Fruit fly (Drosophila melanogaster) whole organism, embryonic: Measurements from ENCODE around the gene Prp18.
A peak's percentile ranks its signal among the peaks of the same experiment; 100 is the strongest.

Experiments used
- Atf-2 ChIP-seq: fragments of 200-800 bp; sonication (Bioruptor generic); optimal IDR thresholded peaks from 2 replicates; lab custom pipeline; 2016; ENCODE audit warnings: missing biosample characterization, missing genetic modification characterization
- BEAF-32 ChIP-seq: fragments of 200-800 bp; sonication (Bioruptor generic); optimal IDR thresholded peaks from 3 replicates; lab custom pipeline; 2017; ENCODE audit warnings: missing biosample characterization, missing genetic modification characterization, mild to moderate bottlenecking, moderate library complexity, missing genetic modification reagents
- CG12391 ChIP-seq: fragments of 200-800 bp; sonication (Bioruptor generic); optimal IDR thresholded peaks from 3 replicates; lab custom pipeline; 2018; ENCODE audit warnings: missing biosample characterization, mild to moderate bottlenecking, missing genetic modification characterization, moderate library complexity
- CG14441 ChIP-seq: fragments of 200-800 bp; sonication (Bioruptor generic); IDR thresholded peaks from 2 replicates; pipeline ENCODE4 v1.3.6; 2022; ENCODE audit warnings: missing biosample characterization, missing genetic modification characterization
- CG14860 ChIP-seq: fragments of 200-800 bp; sonication (Bioruptor generic); IDR thresholded peaks from 3 replicates; pipeline ENCODE4 v1.3.6; 2022; ENCODE audit warnings: missing biosample characterization, missing genetic modification characterization; ENCODE audit not compliant: partially characterized antibody
- CG14965 ChIP-seq: fragments of 200-800 bp; sonication (Bioruptor generic); optimal IDR thresholded peaks from 2 replicates; lab custom pipeline; 2016; ENCODE audit warnings: missing biosample characterization, missing genetic modification characterization, borderline replicate concordance
- CG15073 ChIP-seq: fragments of 200-800 bp; sonication (Bioruptor generic); optimal IDR thresholded peaks from 2 replicates; lab custom pipeline; 2016; ENCODE audit warnings: missing biosample characterization, missing genetic modification characterization
- CG16813 ChIP-seq: fragments of 200-800 bp; sonication (Bioruptor generic); IDR thresholded peaks from 3 replicates; pipeline ENCODE4 v1.3.6; 2022; ENCODE audit warnings: missing biosample characterization, missing genetic modification characterization; ENCODE audit not compliant: partially characterized antibody
- CG1792 ChIP-seq: fragments of 200-800 bp; sonication (Bioruptor generic); optimal IDR thresholded peaks from 2 replicates; lab custom pipeline; 2016; ENCODE audit warnings: missing biosample characterization, missing genetic modification characterization
- CG2116 ChIP-seq: fragments of 200-800 bp; sonication (Bioruptor generic); optimal IDR thresholded peaks from 3 replicates; lab custom pipeline; 2018; ENCODE audit warnings: missing biosample characterization, mild to moderate bottlenecking, missing genetic modification characterization
- CG31365 ChIP-seq: fragments of 200-800 bp; sonication (Bioruptor generic); optimal IDR thresholded peaks from 2 replicates; lab custom pipeline; 2018; ENCODE audit warnings: missing biosample characterization, mild to moderate bottlenecking, missing genetic modification characterization
- CG33557 ChIP-seq: fragments of 200-800 bp; sonication (Bioruptor generic); optimal IDR thresholded peaks from 2 replicates; lab custom pipeline; 2019; ENCODE audit warnings: missing biosample characterization, mild to moderate bottlenecking, missing genetic modification characterization, moderate library complexity
- CG3995 ChIP-seq: fragments of 200-800 bp; sonication (Bioruptor generic); optimal IDR thresholded peaks from 3 replicates; lab custom pipeline; 2016; ENCODE audit warnings: missing biosample characterization, missing genetic modification characterization
- CG4360 ChIP-seq: fragments of 200-800 bp; sonication (Bioruptor generic); IDR thresholded peaks from 2 replicates; pipeline ENCODE4 v1.3.6; 2022; ENCODE audit warnings: missing biosample characterization, missing genetic modification characterization
- CG5245 ChIP-seq: fragments of 200-800 bp; sonication (Bioruptor generic); optimal IDR thresholded peaks from 3 replicates; lab custom pipeline; 2016; ENCODE audit warnings: missing biosample characterization, missing genetic modification characterization
- CG7745 ChIP-seq: fragments of 200-800 bp; sonication (Bioruptor generic); optimal IDR thresholded peaks from 2 replicates; lab custom pipeline; 2018; ENCODE audit warnings: missing biosample characterization, mild to moderate bottlenecking, missing genetic modification characterization, moderate library complexity
- CG7987 ChIP-seq: fragments of 200-800 bp; sonication (Bioruptor generic); optimal IDR thresholded peaks from 2 replicates; lab custom pipeline; 2018; ENCODE audit warnings: missing biosample characterization, mild to moderate bottlenecking, missing genetic modification characterization, moderate library complexity
- CG8281 ChIP-seq: fragments of 200-800 bp; sonication (Bioruptor generic); optimal IDR thresholded peaks from 2 replicates; lab custom pipeline; 2018; ENCODE audit warnings: missing biosample characterization, mild to moderate bottlenecking, missing genetic modification characterization, moderate library complexity
- CG8388 ChIP-seq: fragments of 200-800 bp; sonication (Bioruptor generic); optimal IDR thresholded peaks from 2 replicates; lab custom pipeline; 2019; ENCODE audit warnings: missing biosample characterization, mild to moderate bottlenecking, missing genetic modification characterization, moderate library complexity
- CG8924 ChIP-seq: fragments of 200-800 bp; optimal IDR thresholded peaks from 3 replicates; lab custom pipeline; 2019; ENCODE audit warnings: missing biosample characterization, mild to moderate bottlenecking, missing genetic modification characterization, moderate library complexity
- Dad ChIP-seq: fragments of 200-800 bp; sonication (Bioruptor generic); optimal IDR thresholded peaks from 3 replicates; lab custom pipeline; 2016; ENCODE audit warnings: missing biosample characterization, missing genetic modification characterization
- Hand ChIP-seq: fragments of 200-800 bp; sonication (Bioruptor generic); optimal IDR thresholded peaks from 2 replicates; lab custom pipeline; 2017; ENCODE audit warnings: mild to moderate bottlenecking, missing biosample characterization, missing genetic modification reagents, missing genetic modification characterization
- Jarid2 ChIP-seq: fragments of 200-800 bp; sonication (Bioruptor generic); optimal IDR thresholded peaks from 3 replicates; lab custom pipeline; 2017; ENCODE audit warnings: mild to moderate bottlenecking, missing biosample characterization, missing genetic modification reagents, missing genetic modification characterization
- MBD-R2 ChIP-seq: fragments of 200-800 bp; sonication (Bioruptor generic); IDR thresholded peaks from 2 replicates; pipeline ENCODE4 v1.3.6; 2022; ENCODE audit warnings: missing biosample characterization, missing genetic modification characterization
- Max ChIP-seq: fragments of 200-800 bp; sonication (Bioruptor generic); optimal IDR thresholded peaks from 2 replicates; lab custom pipeline; 2016; ENCODE audit warnings: missing biosample characterization, mild to moderate bottlenecking, missing genetic modification characterization
- Oaz ChIP-seq: fragments of 200-800 bp; sonication (Bioruptor generic); IDR thresholded peaks from 2 replicates; pipeline ENCODE4 v1.3.6; 2022; ENCODE audit warnings: missing biosample characterization, missing genetic modification characterization
- Scr ChIP-seq: fragments of 200-800 bp; sonication (Bioruptor generic); IDR thresholded peaks from 2 replicates; pipeline ENCODE4 v1.3.6; 2022; ENCODE audit warnings: missing biosample characterization, missing genetic modification characterization; ENCODE audit not compliant: partially characterized antibody
- Sin3A ChIP-seq: fragments of >200 bp; optimal IDR thresholded peaks from 2 replicates; lab custom pipeline; 2018
- Sry-δ ChIP-seq: fragments of 200-800 bp; sonication (Bioruptor generic); optimal IDR thresholded peaks from 2 replicates; lab custom pipeline; 2016; ENCODE audit warnings: missing biosample characterization, missing genetic modification characterization
- Usf ChIP-seq: fragments of 200-800 bp; sonication (Bioruptor generic); optimal IDR thresholded peaks from 2 replicates; lab custom pipeline; 2017; ENCODE audit warnings: missing genotype, missing biosample characterization, missing genetic modification characterization
- ab ChIP-seq: fragments of 200-800 bp; sonication (Bioruptor generic); optimal IDR thresholded peaks from 2 replicates; lab custom pipeline; 2016; ENCODE audit warnings: missing biosample characterization, missing genetic modification characterization
- bab2 ChIP-seq: fragments of 200-800 bp; sonication (Bioruptor generic); optimal IDR thresholded peaks from 2 replicates; lab custom pipeline; 2016; ENCODE audit warnings: missing biosample characterization, missing genetic modification characterization
- crol ChIP-seq: fragments of 200-800 bp; sonication (Bioruptor generic); IDR thresholded peaks from 2 replicates; pipeline ENCODE4 v1.3.6; 2022; ENCODE audit warnings: missing biosample characterization, missing genetic modification characterization
- dan ChIP-seq: fragments of 200-800 bp; sonication (Bioruptor generic); IDR thresholded peaks from 2 replicates; pipeline ENCODE4 v1.3.6; 2022; ENCODE audit warnings: missing biosample characterization, missing genetic modification characterization
- danr ChIP-seq: fragments of 200-800 bp; sonication (Bioruptor generic); IDR thresholded peaks from 2 replicates; pipeline ENCODE4 v1.3.6; 2022; ENCODE audit warnings: missing biosample characterization, missing genetic modification characterization
- dati ChIP-seq: fragments of 200-800 bp; sonication (Bioruptor generic); IDR thresholded peaks from 2 replicates; pipeline ENCODE4 v1.3.6; 2022; ENCODE audit warnings: missing biosample characterization, missing genetic modification characterization
- en ChIP-seq: fragments of 200-800 bp; sonication (Bioruptor generic); optimal IDR thresholded peaks from 2 replicates; lab custom pipeline; 2016; ENCODE audit warnings: missing biosample characterization, missing genetic modification characterization
- fd3F ChIP-seq: fragments of 200-800 bp; sonication (Bioruptor generic); optimal IDR thresholded peaks from 2 replicates; lab custom pipeline; 2018; ENCODE audit warnings: missing biosample characterization, mild to moderate bottlenecking, missing genetic modification characterization, moderate library complexity
- fd96Cb ChIP-seq: fragments of 200-800 bp; sonication (Bioruptor generic); optimal IDR thresholded peaks from 2 replicates; lab custom pipeline; 2018; ENCODE audit warnings: missing biosample characterization, mild to moderate bottlenecking, missing genetic modification characterization, moderate library complexity
- ind ChIP-seq: fragments of 200-800 bp; sonication (Bioruptor generic); optimal IDR thresholded peaks from 3 replicates; lab custom pipeline; 2016; ENCODE audit warnings: missing biosample characterization, missing genetic modification characterization
- nerfin-1 ChIP-seq: fragments of 200-800 bp; sonication (Bioruptor generic); optimal IDR thresholded peaks from 3 replicates; lab custom pipeline; 2019; ENCODE audit warnings: missing biosample characterization, mild to moderate bottlenecking, missing genetic modification characterization, moderate library complexity
- ro ChIP-seq: fragments of 200-800 bp; sonication (Bioruptor generic); IDR thresholded peaks from 2 replicates; pipeline ENCODE4 v1.3.6; 2022; ENCODE audit warnings: missing biosample characterization, missing genetic modification characterization
- schlank ChIP-seq: fragments of 200-800 bp; sonication (Bioruptor generic); optimal IDR thresholded peaks from 2 replicates; lab custom pipeline; 2018; ENCODE audit warnings: missing biosample characterization, mild to moderate bottlenecking, missing genetic modification characterization
- scrt ChIP-seq: fragments of 200-800 bp; sonication (Bioruptor generic); optimal IDR thresholded peaks from 2 replicates; lab custom pipeline; 2018; ENCODE audit warnings: missing biosample characterization, mild to moderate bottlenecking, missing genetic modification characterization, moderate library complexity
- sens ChIP-seq: fragments of 200-800 bp; sonication (Bioruptor generic); peaks from one replicate; lab custom pipeline; 2016; ENCODE audit warnings: missing biosample characterization, missing genetic modification characterization
- sr ChIP-seq: fragments of 200-800 bp; sonication (Bioruptor generic); IDR thresholded peaks from 3 replicates; pipeline ENCODE4 v1.3.6; 2022; ENCODE audit warnings: missing biosample characterization, missing genetic modification characterization
- twi ChIP-seq: fragments of 200-800 bp; optimal IDR thresholded peaks from 2 replicates; lab custom pipeline; 2019; ENCODE audit warnings: missing biosample characterization, mild to moderate bottlenecking, missing genetic modification characterization, moderate library complexity
- unc-4 ChIP-seq: fragments of 200-800 bp; sonication (Bioruptor generic); IDR thresholded peaks from 2 replicates; pipeline ENCODE4 v1.3.6; 2022; ENCODE audit warnings: missing biosample characterization, missing genetic modification characterization; ENCODE audit not compliant: partially characterized antibody
- vfl ChIP-seq: fragments of 200-800 bp; sonication (Bioruptor generic); optimal IDR thresholded peaks from 2 replicates; lab custom pipeline; 2016; ENCODE audit warnings: missing biosample characterization, missing genetic modification characterization
- zfh2 ChIP-seq: fragments of 200-800 bp; sonication (Bioruptor generic); optimal IDR thresholded peaks from 2 replicates; lab custom pipeline; 2016; ENCODE audit warnings: missing biosample characterization, missing genetic modification characterization

Prp18 gene

dm6 chr3R:19014742-19015422, 16.2 kb downstream of the Prp18 start (continued):
- TF ChIP-seq vfl (GFP tag; lab: Kevin White, UChicago) (no peak), CG7987 (GFP tag; lab: Kevin White, UChicago) (no peak), Usf (GFP tag; lab: Kevin White, UChicago) (no peak), CG8924 (tag; lab: Kevin White, UChicago) (peak; percentile 50), Dad (no peak), Sin3A (lab: Kevin White, UChicago) (no peak), MBD-R2 (GFP tag; lab: Robert Waterston, UW) (no peak), dati (GFP tag; lab: Robert Waterston, UW) (0 out of 2 replicates have a peak, but pooled peaks have one; percentile 35), Atf-2 (no peak), Jarid2 (no peak), CG8388 (GFP tag; lab: Kevin White, UChicago) (peak; percentile 64), Oaz (GFP tag; lab: Robert Waterston, UW) (no peak), ro (GFP tag; lab: Robert Waterston, UW) (no peak), fd96Cb (tag; lab: Kevin White, UChicago) (peak; percentile 48), CG33557 (no peak), crol (GFP tag; lab: Robert Waterston, UW) (peak; percentile 51), CG14860 (no peak), scrt (GFP tag; lab: Kevin White, UChicago) (no peak), twi (no peak), ind (no peak), CG14441 (no peak), nerfin-1 (peak; percentile 20), sr (no peak), CG5245 (GFP tag; lab: Kevin White, UChicago) (peak; percentile 2), Scr (GFP tag; lab: Robert Waterston, UW) (no peak), CG8281 (tag; lab: Kevin White, UChicago) (no peak), zfh2 (GFP tag; lab: Kevin White, UChicago) (no peak), CG3995 (GFP tag; lab: Kevin White, UChicago) (no peak), Hand (no peak), sens (GFP tag; lab: Kevin White, UChicago) (peak; percentile 78), CG1792 (GFP tag; lab: Kevin White, UChicago) (no peak), CG14965 (GFP tag; lab: Kevin White, UChicago) (no peak), bab2 (GFP tag; lab: Kevin White, UChicago) (no peak), danr (GFP tag; lab: Robert Waterston, UW) (0 out of 2 replicates have a peak, but pooled peaks have one; percentile 20), Max (GFP tag; lab: Kevin White, UChicago) (no peak), CG7745 (tag; lab: Kevin White, UChicago) (peak; percentile 73), CG16813 (no peak), ab (no peak), fd3F (GFP tag; lab: Kevin White, UChicago) (no peak), CG31365 (no peak), en (GFP tag; lab: Kevin White, UChicago) (no peak), BEAF-32 (no peak), schlank (tag; lab: Kevin White, UChicago) (no peak), CG4360 (GFP tag; lab: Robert Waterston, UW) (peak; percentile 39; the same call in 1 of the 2 replicates), Sry-δ (GFP tag; lab: Kevin White, UChicago) (no peak), dan (GFP tag; lab: Robert Waterston, UW) (no peak), CG15073 (GFP tag; lab: Kevin White, UChicago) (no peak), unc-4 (GFP tag; lab: Robert Waterston, UW) (no peak), CG2116 (GFP tag; lab: Kevin White, UChicago) (no peak), CG12391 (tag; lab: Kevin White, UChicago) (peak; percentile 66)
